Fruit fly (Drosophila melanogaster): Measurements from ENCODE around the gene Lk6.

Gene Lk6

DNA sequence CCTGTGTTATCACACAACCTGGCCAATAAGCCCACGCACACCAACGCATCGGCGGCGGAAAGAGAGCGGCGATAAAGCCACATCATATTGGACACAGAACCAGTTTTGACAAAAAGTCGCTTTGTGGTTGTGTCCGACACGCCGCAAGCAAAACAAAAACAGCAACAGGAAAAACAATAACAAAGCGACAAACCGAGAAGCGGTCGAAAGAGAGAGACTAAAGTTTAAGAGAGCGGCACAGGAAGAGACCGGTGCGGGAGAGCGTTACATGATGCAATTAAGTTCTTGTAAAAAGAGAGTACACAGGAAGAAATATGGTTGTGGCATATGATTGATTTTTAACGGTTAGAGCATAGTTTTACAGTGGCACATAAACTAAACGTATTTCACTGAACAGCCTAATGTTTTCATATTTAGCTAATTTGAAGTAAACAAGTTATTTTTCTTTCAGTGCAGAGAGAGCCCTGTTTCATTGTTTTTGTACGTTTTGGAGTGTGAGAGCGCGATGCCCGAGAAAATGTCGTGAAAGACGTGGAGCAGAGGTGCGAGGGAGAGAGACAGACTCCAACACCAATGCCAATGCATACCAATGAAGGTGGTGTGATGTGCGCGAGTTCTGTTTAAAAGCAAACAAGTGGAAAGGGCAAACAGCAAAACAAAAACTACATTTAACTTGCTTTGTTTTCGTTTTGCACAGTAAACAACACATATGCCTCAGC is 3.4 kb downstream of the Lk6 start (continued):
- TF ChIP-seq CG9727 (GFP tag; optimal IDR thresholded peaks at IDR 0.05) (peak; percentile 100), CG13424 (tag; optimal IDR thresholded peaks at IDR 0.05) (peak; percentile 100), repo (GFP tag; optimal IDR thresholded peaks at IDR 0.05) (peak; percentile 100), slou (GFP tag; optimal IDR thresholded peaks at IDR 0.05) (peak; percentile 99), Dip2 (GFP tag; IDR thresholded peaks at IDR 0.05) (no peak), CG8388 (GFP tag; optimal IDR thresholded peaks at IDR 0.05) (peak; percentile 100), CG11398 (GFP tag; optimal IDR thresholded peaks at IDR 0.05) (peak; percentile 100), H15 (GFP tag; IDR thresholded peaks at IDR 0.05) (no peak), CG16779 (GFP tag; IDR thresholded peaks at IDR 0.05) (no peak), CG4730 (GFP tag; IDR thresholded peaks at IDR 0.05) (no peak), CG43689 (GFP tag; IDR thresholded peaks at IDR 0.05) (no peak), pros (GFP tag; optimal IDR thresholded peaks at IDR 0.05) (peak; percentile 96), Max (GFP tag; optimal IDR thresholded peaks at IDR 0.05) (peak; percentile 100), CG2202 (tag; optimal IDR thresholded peaks at IDR 0.05) (peak; percentile 100), BEAF-32 (GFP tag; optimal IDR thresholded peaks at IDR 0.05) (no peak), luna (GFP tag; optimal IDR thresholded peaks at IDR 0.05) (peak; percentile 100), ranshi (GFP tag; IDR thresholded peaks at IDR 0.05) (no peak), Eip74EF (GFP tag; optimal IDR thresholded peaks at IDR 0.05) (peak; percentile 47 to 99), dm (GFP tag; optimal IDR thresholded peaks at IDR 0.05) (peak; percentile 100), oc (tag; optimal IDR thresholded peaks at IDR 0.05) (peak; percentile 100), CG7987 (GFP tag; optimal IDR thresholded peaks at IDR 0.05) (peak; percentile 99), CG10979 (tag; optimal IDR thresholded peaks at IDR 0.05) (peak; percentile 100), fd102C (GFP tag; optimal IDR thresholded peaks at IDR 0.05) (peak; percentile 99), prd (optimal IDR thresholded peaks at IDR 0.05) (no peak), prd (GFP tag; IDR thresholded peaks at IDR 0.05) (no peak), Sry-δ (GFP tag; optimal IDR thresholded peaks at IDR 0.05) (peak; percentile 90), CG7839 (tag; optimal IDR thresholded peaks at IDR 0.05) (peak; percentile 100), en (GFP tag; optimal IDR thresholded peaks at IDR 0.05) (peak; percentile 100), scrt (GFP tag; optimal IDR thresholded peaks at IDR 0.05) (peak; percentile 99), aop (GFP tag; IDR thresholded peaks at IDR 0.05) (no peak), cato (GFP tag; optimal IDR thresholded peaks at IDR 0.05; ENCODE audit: borderline replicate concordance) (peak; percentile 100), CG13775 (GFP tag; optimal IDR thresholded peaks at IDR 0.05) (peak; percentile 100), Spps (tag; optimal IDR thresholded peaks at IDR 0.05) (peak; percentile 99), Sry-β (GFP tag; optimal IDR thresholded peaks at IDR 0.05) (peak; percentile 81), tgo (GFP tag; IDR thresholded peaks at IDR 0.05) (no peak), dan (GFP tag; IDR thresholded peaks at IDR 0.05) (no peak), Dll (GFP tag; IDR thresholded peaks at IDR 0.05; ENCODE audit: partially characterized antibody) (no peak), gsb-n (tag; optimal IDR thresholded peaks at IDR 0.05) (peak; percentile 100), CG4820 (GFP tag; optimal IDR thresholded peaks at IDR 0.05) (peak; percentile 99), phol (tag; optimal IDR thresholded peaks at IDR 0.05) (peak; percentile 99), Vsx1 (GFP tag; optimal IDR thresholded peaks at IDR 0.05) (peak; percentile 99), CG10366 (GFP tag; IDR thresholded peaks at IDR 0.05) (no peak), Dbx (GFP tag; IDR thresholded peaks at IDR 0.05) (no peak), Drgx (GFP tag; IDR thresholded peaks at IDR 0.05) (no peak), CTCF (GFP tag; optimal IDR thresholded peaks at IDR 0.05) (peak; percentile 79), Nf-YB (GFP tag; optimal IDR thresholded peaks at IDR 0.05) (peak; percentile 93), CG2875 (GFP tag; optimal IDR thresholded peaks at IDR 0.05) (peak; percentile 100), caup (GFP tag; optimal IDR thresholded peaks at IDR 0.05; ENCODE audit: severe bottlenecking) (peak; percentile 100), CG17328 (GFP tag; IDR thresholded peaks at IDR 0.05) (no peak), fru (optimal IDR thresholded peaks at IDR 0.05) (no peak)
